Worm (Caenorhabditis elegans): ENCODE data around the gene clec-29.

The clec-29 gene

DNA sequence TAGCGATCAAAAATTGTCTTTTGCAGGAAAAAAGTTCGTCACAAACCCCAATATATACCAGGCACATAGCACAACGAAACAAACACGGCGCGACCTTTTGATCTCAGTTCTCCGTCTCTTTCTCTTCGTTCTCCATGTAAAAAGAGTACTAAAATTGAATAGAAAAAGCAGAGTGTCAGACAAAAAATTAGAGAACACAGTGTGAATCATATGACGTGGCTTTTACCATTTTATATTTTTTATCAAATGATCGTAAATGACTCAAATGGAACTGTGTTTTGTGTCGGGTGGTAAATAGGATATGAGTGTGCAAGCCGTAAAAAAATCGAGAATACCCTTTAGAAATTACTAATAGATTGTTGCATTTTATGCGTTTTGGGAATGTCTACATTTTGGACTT lies 13.0 kb downstream of the clec-29 start (continued):
- no peak for TF ChIP-seq nhr-76 (tag; optimal IDR thresholded peaks at IDR 0.05)
- no peak for TF ChIP-seq nhr-25 (tag; optimal IDR thresholded peaks at IDR 0.05)
- no peak for TF ChIP-seq tbx-2 (tag; optimal IDR thresholded peaks at IDR 0.05)
- TF ChIP-seq ceh-28 (tag; optimal IDR thresholded peaks at IDR 0.05): no peak
- peak; percentile 86 for TF ChIP-seq elt-2 (tag; optimal IDR thresholded peaks at IDR 0.05)
- no peak for TF ChIP-seq nhr-23 (tag; optimal IDR thresholded peaks at IDR 0.05)
- no peak for TF ChIP-seq ztf-11 (tag; optimal IDR thresholded peaks at IDR 0.05)
- no peak for TF ChIP-seq mml-1 (tag; optimal IDR thresholded peaks at IDR 0.05)
- no peak for TF ChIP-seq daf-12 (tag; optimal IDR thresholded peaks at IDR 0.05)
- TF ChIP-seq ZK546.5 (tag; optimal IDR thresholded peaks at IDR 0.05): no peak
- no peak for TF ChIP-seq ceh-82 (tag; optimal IDR thresholded peaks at IDR 0.05)
- no peak for TF ChIP-seq unc-39 (tag; optimal IDR thresholded peaks at IDR 0.05)
- peak; percentile 79 for TF ChIP-seq jun-1 (tag; optimal IDR thresholded peaks at IDR 0.05)
- no peak for TF ChIP-seq lin-39 (tag; optimal IDR thresholded peaks at IDR 0.05)
- no peak for TF ChIP-seq sea-2 (GFP tag; optimal IDR thresholded peaks at IDR 0.05)

DNA sequence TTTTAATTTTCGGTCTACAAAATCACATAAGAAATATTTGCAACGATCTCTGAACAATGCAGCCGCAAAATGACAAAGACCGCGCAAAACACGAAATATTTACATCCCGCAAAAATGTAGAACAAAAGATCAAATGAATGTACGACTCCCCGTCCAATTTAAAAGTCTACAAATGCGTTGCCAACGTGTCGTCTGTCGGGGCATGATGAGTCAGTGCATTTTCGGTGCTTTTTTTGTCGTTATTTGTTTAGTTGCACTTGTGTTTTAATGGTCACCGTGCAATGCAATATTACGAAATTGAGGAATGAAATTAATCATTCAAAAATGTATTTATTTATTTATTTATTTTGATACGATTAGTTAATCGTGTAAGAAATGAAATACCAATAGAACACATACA lies 14.4 kb downstream of the clec-29 start:
- TF ChIP-seq daf-12 (tag; optimal IDR thresholded peaks at IDR 0.05) (no peak), ceh-9 (tag; optimal IDR thresholded peaks at IDR 0.05) (no peak), lin-39 (tag; optimal IDR thresholded peaks at IDR 0.05) (no peak), nhr-76 (tag; optimal IDR thresholded peaks at IDR 0.05) (no peak), pha-4 (tag; optimal IDR thresholded peaks at IDR 0.05) (peak; percentile 73)

DNA sequence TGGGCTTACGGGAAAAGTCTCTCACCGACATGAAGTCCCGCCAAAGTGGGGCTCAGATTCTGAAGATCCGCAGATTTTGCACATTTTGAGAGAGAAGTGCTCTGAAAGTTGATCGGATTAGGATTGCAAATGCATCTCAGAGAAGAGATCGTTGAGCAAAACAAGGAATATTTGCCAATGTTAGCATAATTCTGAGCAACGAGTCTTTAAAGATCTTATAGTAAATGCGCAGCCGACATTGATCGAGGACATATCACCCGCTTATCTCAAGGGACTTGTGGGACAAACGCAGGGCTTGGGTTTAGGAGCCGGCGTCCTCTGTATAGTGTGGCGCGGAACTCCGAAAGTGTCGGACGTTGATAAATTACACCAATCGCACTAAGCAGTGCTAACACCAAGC lies 15.3 kb downstream of the clec-29 start, which contains the start of gene nhr-112:
nhr-112 (minus strand) TSS at position 101 of the 400 bp plus-strand sequence.
- no peak for TF ChIP-seq lin-15B (tag; optimal IDR thresholded peaks at IDR 0.05)
- no peak for TF ChIP-seq nhr-28 (tag; optimal IDR thresholded peaks at IDR 0.05)
- no peak for TF ChIP-seq fos-1 (tag; optimal IDR thresholded peaks at IDR 0.05)
- TF ChIP-seq ceh-28 (tag; optimal IDR thresholded peaks at IDR 0.05): no peak
- no peak for TF ChIP-seq sea-2 (GFP tag; optimal IDR thresholded peaks at IDR 0.05)
- no peak for TF ChIP-seq lsy-12 (tag; optimal IDR thresholded peaks at IDR 0.05)
- no peak for TF ChIP-seq fkh-10 (GFP tag; optimal IDR thresholded peaks at IDR 0.05)
- no peak for TF ChIP-seq mdl-1 (tag; optimal IDR thresholded peaks at IDR 0.05)
- TF ChIP-seq elt-2 (tag; optimal IDR thresholded peaks at IDR 0.05): no peak
- no peak for TF ChIP-seq snpc-4 (tag; optimal IDR thresholded peaks at IDR 0.05)
- TF ChIP-seq elt-3 (tag; optimal IDR thresholded peaks at IDR 0.05): no peak
- no peak for TF ChIP-seq elt-1 (tag; optimal IDR thresholded peaks at IDR 0.05)
- no peak for TF ChIP-seq ceh-82 (tag; optimal IDR thresholded peaks at IDR 0.05)
- no peak for TF ChIP-seq ceh-9 (tag; optimal IDR thresholded peaks at IDR 0.05)
- TF ChIP-seq pqm-1 (tag; optimal IDR thresholded peaks at IDR 0.05): no peak
- no peak for TF ChIP-seq nhr-43 (tag; optimal IDR thresholded peaks at IDR 0.05; ENCODE audit: poor library complexity, severe bottlenecking)

- TF ChIP-seq ceh-82 (tag; optimal IDR thresholded peaks at IDR 0.05) (no peak), fkh-2 (tag; optimal IDR thresholded peaks at IDR 0.05) (no peak), fkh-10 (GFP tag; optimal IDR thresholded peaks at IDR 0.05) (no peak), elt-3 (tag; optimal IDR thresholded peaks at IDR 0.05) (no peak), mml-1 (tag; optimal IDR thresholded peaks at IDR 0.05) (no peak), ztf-11 (tag; optimal IDR thresholded peaks at IDR 0.05) (no peak), snpc-4 (tag; optimal IDR thresholded peaks at IDR 0.05) (no peak), ama-1 (optimal IDR thresholded peaks at IDR 0.05) (no peak), eor-1 (tag; optimal IDR thresholded peaks at IDR 0.05) (no peak), ZK546.5 (tag; optimal IDR thresholded peaks at IDR 0.05) (no peak), pha-4 (tag; optimal IDR thresholded peaks at IDR 0.05) (no peak), nhr-11 (tag; optimal IDR thresholded peaks at IDR 0.05) (no peak), nhr-77 (tag; optimal IDR thresholded peaks at IDR 0.05) (no peak)
These were observed 22.4 kb downstream of the clec-29 start, which contains the start of gene srh-137 for ce11 chrV:16716574-16716973. Gene srh-137, minus strand, starts transcription at chrV:16716674.

ce11 chrV:16713797-16714196 lies 25.2 kb downstream of the clec-29 start:
- TF ChIP-seq unc-62 (GFP tag; optimal IDR thresholded peaks at IDR 0.05) (no peak), nhr-12 (tag; optimal IDR thresholded peaks at IDR 0.05) (no peak), fos-1 (tag; optimal IDR thresholded peaks at IDR 0.05) (no peak), fkh-10 (GFP tag; optimal IDR thresholded peaks at IDR 0.05) (no peak), ceh-16 (tag; optimal IDR thresholded peaks at IDR 0.05) (no peak), hmg-11 (tag; optimal IDR thresholded peaks at IDR 0.05) (no peak), mdl-1 (tag; optimal IDR thresholded peaks at IDR 0.05) (no peak), lin-15B (tag; optimal IDR thresholded peaks at IDR 0.05) (no peak), elt-3 (tag; optimal IDR thresholded peaks at IDR 0.05) (no peak), skn-1 (tag; optimal IDR thresholded peaks at IDR 0.05) (no peak), nhr-67 (tag; optimal IDR thresholded peaks at IDR 0.05) (no peak), elt-1 (tag; optimal IDR thresholded peaks at IDR 0.05) (no peak)

Measured in whole organism, L3 larva.